Fruit fly (Drosophila melanogaster) whole organism, embryonic: ENCODE results near the gene CG10947.
A peak's percentile ranks its signal among the peaks of the same experiment; 100 is the strongest.

Source experiments
- ATbp ChIP-seq: fragments of 200-800 bp; sonication (Bioruptor generic); optimal IDR thresholded peaks from 2 replicates; lab custom pipeline; 2017; ENCODE audit warnings: missing biosample characterization, mild to moderate bottlenecking, missing genetic modification characterization, missing genetic modification reagents
- Adf1 ChIP-seq: fragments of 200-800 bp; sonication (Bioruptor generic); IDR thresholded peaks from 2 replicates; pipeline ENCODE4 v1.3.6; 2022; ENCODE audit warnings: missing biosample characterization, missing genetic modification characterization
- Blimp-1 ChIP-seq: fragments of 200-800 bp; sonication (Bioruptor generic); optimal IDR thresholded peaks from 3 replicates; lab custom pipeline; 2018; ENCODE audit warnings: missing biosample characterization, missing genetic modification characterization, mild to moderate bottlenecking, moderate library complexity, missing genetic modification reagents
- CG10565 ChIP-seq: fragments of 200-800 bp; sonication (Bioruptor generic); optimal IDR thresholded peaks from 3 replicates; lab custom pipeline; 2016; ENCODE audit warnings: missing biosample characterization, mild to moderate bottlenecking, missing genetic modification characterization
- CG11504 ChIP-seq: fragments of 200-800 bp; sonication (Bioruptor generic); optimal IDR thresholded peaks from 3 replicates; lab custom pipeline; 2019; ENCODE audit warnings: missing biosample characterization, mild to moderate bottlenecking, missing genetic modification characterization, moderate library complexity
- CG12219 ChIP-seq: fragments of 200-800 bp; sonication (Bioruptor generic); optimal IDR thresholded peaks from 3 replicates; lab custom pipeline; 2018; ENCODE audit warnings: missing biosample characterization, mild to moderate bottlenecking, missing genetic modification characterization
- CG14860 ChIP-seq: fragments of 200-800 bp; sonication (Bioruptor generic); IDR thresholded peaks from 3 replicates; pipeline ENCODE4 v1.3.6; 2022; ENCODE audit warnings: missing biosample characterization, missing genetic modification characterization; ENCODE audit not compliant: partially characterized antibody
- CG17612 ChIP-seq: fragments of 200-800 bp; sonication (Bioruptor generic); IDR thresholded peaks from 2 replicates; pipeline ENCODE4 v1.3.6; 2022; ENCODE audit warnings: missing biosample characterization, missing genetic modification characterization
- CG30431 ChIP-seq: fragments of 200-800 bp; sonication (Bioruptor generic); optimal IDR thresholded peaks from 2 replicates; lab custom pipeline; 2017; ENCODE audit warnings: missing biosample characterization, missing genetic modification characterization
- CG31388 ChIP-seq: fragments of 200-800 bp; sonication (Bioruptor generic); optimal IDR thresholded peaks from 2 replicates; lab custom pipeline; 2016; ENCODE audit warnings: missing biosample characterization, missing genetic modification characterization
- CG3726 ChIP-seq: fragments of 200-800 bp; sonication (Bioruptor generic); IDR thresholded peaks from 3 replicates; pipeline ENCODE4, ENCODE4 v1.3.6; 2022; ENCODE audit warnings: missing biosample characterization, missing genetic modification characterization
- CG43689 ChIP-seq: fragments of 200-800 bp; sonication (Bioruptor generic); IDR thresholded peaks from 2 replicates; pipeline ENCODE4 v1.3.6; 2022; ENCODE audit warnings: missing biosample characterization, missing genetic modification characterization
- CG5180 ChIP-seq: fragments of 200-800 bp; sonication (Bioruptor generic); optimal IDR thresholded peaks from 3 replicates; lab custom pipeline; 2017; ENCODE audit warnings: missing biosample characterization, missing genetic modification characterization, mild to moderate bottlenecking, moderate library complexity, missing genetic modification reagents
- CG8944 ChIP-seq: fragments of 200-800 bp; sonication (Bioruptor generic); optimal IDR thresholded peaks from 3 replicates; lab custom pipeline; 2016; ENCODE audit warnings: missing biosample characterization, missing genetic modification characterization
- D19B ChIP-seq: fragments of 200-800 bp; sonication (Bioruptor generic); optimal IDR thresholded peaks from 2 replicates; lab custom pipeline; 2017; ENCODE audit warnings: missing biosample characterization, mild to moderate bottlenecking, missing genetic modification characterization
- H15 ChIP-seq: fragments of 200-800 bp; sonication (Bioruptor generic); IDR thresholded peaks from 3 replicates; pipeline ENCODE4 v1.3.6; 2022; ENCODE audit warnings: missing biosample characterization, missing genetic modification characterization
- Hey ChIP-seq: fragments of 200-800 bp; sonication (Bioruptor generic); optimal IDR thresholded peaks from 3 replicates; lab custom pipeline; 2018; ENCODE audit warnings: missing biosample characterization, mild to moderate bottlenecking, missing genetic modification characterization
- Hsf ChIP-seq: fragments of 200-800 bp; sonication (Bioruptor generic); optimal IDR thresholded peaks from 3 replicates; lab custom pipeline; 2016; ENCODE audit warnings: missing biosample characterization, missing genetic modification characterization
- Lpt ChIP-seq: fragments of >200 bp; optimal IDR thresholded peaks from 2 replicates; lab custom pipeline; 2018; ENCODE audit warnings: missing biosample characterization, missing genetic modification characterization
- Mad ChIP-seq: fragments of 200-800 bp; sonication (Bioruptor generic); optimal IDR thresholded peaks from 2 replicates; lab custom pipeline; 2016; ENCODE audit warnings: missing biosample characterization, missing genetic modification characterization
- Max ChIP-seq: fragments of 200-800 bp; sonication (Bioruptor generic); optimal IDR thresholded peaks from 2 replicates; lab custom pipeline; 2016; ENCODE audit warnings: missing biosample characterization, mild to moderate bottlenecking, missing genetic modification characterization
- Med ChIP-seq: fragments of 200-800 bp; sonication (Bioruptor generic); peaks from one replicate; lab custom pipeline; 2016; ENCODE audit warnings: missing biosample characterization, missing genetic modification characterization, mild to moderate bottlenecking, inconsistent platforms, moderate library complexity
- Mrtf ChIP-seq: fragments of 200-800 bp; sonication (Bioruptor generic); IDR thresholded peaks from 3 replicates; pipeline ENCODE4 v1.3.6; 2022; ENCODE audit warnings: missing biosample characterization, missing genetic modification characterization
- Nf-YC ChIP-seq: fragments of 200-800 bp; optimal IDR thresholded peaks from 3 replicates; lab custom pipeline; 2019; ENCODE audit warnings: missing biosample characterization, mild to moderate bottlenecking, missing genetic modification characterization, moderate library complexity
- Oaz ChIP-seq: fragments of 200-800 bp; sonication (Bioruptor generic); IDR thresholded peaks from 2 replicates; pipeline ENCODE4 v1.3.6; 2022; ENCODE audit warnings: missing biosample characterization, missing genetic modification characterization
- Oli ChIP-seq: fragments of 200-800 bp; sonication (Bioruptor generic); optimal IDR thresholded peaks from 2 replicates; lab custom pipeline; 2018; ENCODE audit warnings: missing biosample characterization, mild to moderate bottlenecking, missing genetic modification characterization, moderate library complexity
- Sin3A ChIP-seq: fragments of >200 bp; optimal IDR thresholded peaks from 2 replicates; lab custom pipeline; 2018
- Taf1 ChIP-seq: fragments of 200-800 bp; sonication (Bioruptor generic); IDR thresholded peaks from 2 replicates; pipeline ENCODE4 v1.3.6; 2022; ENCODE audit warnings: missing biosample characterization, missing genetic modification characterization
- Trl ChIP-seq, 3 experiments: fragments of >200 bp in 2 of 3; fragments of 200-800 bp in 1 of 3; sonication (Bioruptor generic) in 1 of 3; optimal IDR thresholded peaks; 2 replicates in 1 of 3; 3 replicates in 2 of 3; lab custom pipeline; 2016 to 2017; ENCODE audit warnings: missing biosample characterization in 1 of 3, missing genetic modification characterization in 1 of 3
- amos ChIP-seq: fragments of 200-800 bp; sonication (Bioruptor generic); IDR thresholded peaks from 2 replicates; pipeline ENCODE4 v1.3.6; 2022; ENCODE audit warnings: missing biosample characterization, missing genetic modification characterization; ENCODE audit not compliant: partially characterized antibody
- ato ChIP-seq: fragments of 200-800 bp; sonication (Bioruptor generic); IDR thresholded peaks from 2 replicates; pipeline ENCODE4 v1.3.6; 2022; ENCODE audit warnings: missing biosample characterization, missing genetic modification characterization; ENCODE audit not compliant: partially characterized antibody
- bigmax ChIP-seq: fragments of 200-800 bp; sonication (Bioruptor generic); optimal IDR thresholded peaks from 2 replicates; lab custom pipeline; 2018; ENCODE audit warnings: missing biosample characterization, mild to moderate bottlenecking, missing genetic modification characterization
- br ChIP-seq: fragments of >200 bp; optimal IDR thresholded peaks from 2 replicates; lab custom pipeline; 2017
- cato ChIP-seq: fragments of 200-800 bp; sonication (Bioruptor generic); optimal IDR thresholded peaks from 2 replicates; lab custom pipeline; 2016; ENCODE audit warnings: missing biosample characterization, missing genetic modification characterization, borderline replicate concordance
- chn ChIP-seq: fragments of 200-800 bp; sonication (Bioruptor generic); optimal IDR thresholded peaks from 2 replicates; lab custom pipeline; 2016; ENCODE audit warnings: missing biosample characterization, missing genetic modification characterization
- croc ChIP-seq: fragments of 200-800 bp; sonication (Bioruptor generic); conservative IDR thresholded peaks from 3 replicates; pipeline ENCODE4 v1.3.6; 2022; ENCODE audit warnings: missing biosample characterization, missing genetic modification characterization
- fd96Cb ChIP-seq: fragments of 200-800 bp; sonication (Bioruptor generic); optimal IDR thresholded peaks from 2 replicates; lab custom pipeline; 2018; ENCODE audit warnings: missing biosample characterization, mild to moderate bottlenecking, missing genetic modification characterization, moderate library complexity
- grn ChIP-seq: fragments of 200-800 bp; sonication (Bioruptor generic); optimal IDR thresholded peaks from 3 replicates; lab custom pipeline; 2017; ENCODE audit warnings: missing biosample characterization, missing genetic modification characterization
- h ChIP-seq: fragments of >200 bp; optimal IDR thresholded peaks from 2 replicates; lab custom pipeline; 2017
- jumu ChIP-seq: fragments of 200-800 bp; sonication (Bioruptor generic); optimal IDR thresholded peaks from 3 replicates; lab custom pipeline; 2016; ENCODE audit warnings: missing biosample characterization, missing genetic modification characterization
- klu ChIP-seq: fragments of 200-800 bp; sonication (Bioruptor generic); IDR thresholded peaks from 2 replicates; pipeline ENCODE4 v1.3.6; 2022; ENCODE audit warnings: missing biosample characterization, missing genetic modification characterization
- knrl ChIP-seq: fragments of 200-800 bp; sonication (Bioruptor generic); IDR thresholded peaks from 3 replicates; pipeline ENCODE4 v1.3.6; 2022; ENCODE audit warnings: missing biosample characterization, missing genetic modification characterization; ENCODE audit not compliant: partially characterized antibody
- maf-S ChIP-seq: fragments of 200-800 bp; sonication (Bioruptor generic); optimal IDR thresholded peaks from 2 replicates; lab custom pipeline; 2016; ENCODE audit warnings: missing biosample characterization, missing genetic modification characterization
- mam ChIP-seq: fragments of 200-800 bp; sonication (Bioruptor generic); optimal IDR thresholded peaks from 3 replicates; lab custom pipeline; 2016; ENCODE audit warnings: missing biosample characterization, missing genetic modification characterization
- org-1 ChIP-seq: fragments of 200-800 bp; sonication (Bioruptor generic); optimal IDR thresholded peaks from 2 replicates; lab custom pipeline; 2017; ENCODE audit warnings: missing biosample characterization, missing genetic modification characterization
- peb ChIP-seq: fragments of 200-800 bp; sonication (Bioruptor generic); IDR thresholded peaks from 2 replicates; pipeline ENCODE4 v1.3.6; 2022; ENCODE audit warnings: missing biosample characterization, missing genetic modification characterization
- sr ChIP-seq: fragments of 200-800 bp; sonication (Bioruptor generic); IDR thresholded peaks from 3 replicates; pipeline ENCODE4 v1.3.6; 2022; ENCODE audit warnings: missing biosample characterization, missing genetic modification characterization
- sug ChIP-seq: fragments of 200-800 bp; optimal IDR thresholded peaks from 2 replicates; lab custom pipeline; 2019; ENCODE audit warnings: missing biosample characterization, mild to moderate bottlenecking, missing genetic modification characterization, moderate library complexity
- tio ChIP-seq: fragments of 200-800 bp; sonication (Bioruptor generic); optimal IDR thresholded peaks from 2 replicates; lab custom pipeline; 2017; ENCODE audit warnings: missing biosample characterization, missing genetic modification characterization, inconsistent platforms
- tup ChIP-seq: fragments of 200-800 bp; sonication (Bioruptor generic); optimal IDR thresholded peaks from 2 replicates; lab custom pipeline; 2016; ENCODE audit warnings: missing biosample characterization, mild to moderate bottlenecking, missing genetic modification characterization, moderate library complexity

The CG10947 gene

DNA sequence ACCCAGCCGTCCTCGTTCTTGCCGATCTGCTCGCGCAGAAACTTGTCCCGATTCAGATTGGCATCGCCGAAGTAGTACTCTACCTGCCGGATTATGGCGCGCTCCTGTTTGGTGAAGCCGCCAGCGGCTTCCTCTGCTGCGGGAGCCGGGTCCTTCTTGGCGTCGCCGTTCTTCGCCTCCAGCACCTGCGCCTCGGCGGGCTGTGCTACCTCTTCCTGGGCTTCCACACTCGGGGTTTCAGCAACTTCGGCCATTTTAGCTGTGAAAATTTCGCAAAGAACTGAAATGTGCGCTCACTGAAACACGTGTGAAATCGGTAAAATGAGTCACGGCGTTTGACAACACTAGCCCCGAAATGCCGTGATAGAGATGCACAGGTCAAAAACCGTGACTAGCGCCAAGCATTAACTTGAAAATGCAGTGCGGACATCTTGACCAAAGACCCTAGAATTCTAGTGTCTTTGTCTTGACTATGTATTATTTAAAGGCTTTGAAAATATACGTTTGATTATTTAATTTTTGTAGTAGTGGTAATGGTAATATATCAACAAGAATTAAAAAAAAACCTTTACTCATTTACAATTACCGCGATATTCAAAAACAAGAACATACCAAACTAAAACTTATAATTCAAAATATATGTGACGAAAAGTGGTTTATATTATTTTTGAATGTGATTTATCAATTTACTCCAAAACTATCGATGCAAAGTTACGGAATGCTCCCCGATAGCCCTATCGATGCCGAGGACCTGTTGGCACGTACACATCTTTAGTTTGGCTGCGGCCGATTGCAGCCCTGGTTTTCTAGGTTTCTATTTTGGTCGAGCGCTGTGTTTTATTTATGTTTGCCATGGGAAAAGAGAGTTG, 64.7 kb downstream of the CG10947 start, which contains the start of the genes La and RtGEF (continued):
- TF ChIP-seq sr (GFP tag; lab: Robert Waterston, UW) (no peak), CG12219 (GFP tag; lab: Kevin White, UChicago) (no peak), maf-S (peak; percentile 19), tup (GFP tag; lab: Kevin White, UChicago) (no peak), CG11504 (tag; lab: Kevin White, UChicago) (peak; percentile 55), ATbp (GFP tag; lab: Kevin White, UChicago) (no peak), amos (GFP tag; lab: Robert Waterston, UW) (peak; percentile 97), Max (peak; percentile 88), CG8944 (GFP tag; lab: Kevin White, UChicago) (peak; percentile 47), Hey (tag; lab: Kevin White, UChicago) (no peak), jumu (GFP tag; lab: Kevin White, UChicago) (peak; percentile 74), klu (no peak), bigmax (no peak), CG30431 (GFP tag; lab: Kevin White, UChicago) (peak; percentile 13), Hsf (GFP tag; lab: Kevin White, UChicago) (peak; percentile 68), CG31388 (peak; percentile 24), sug (peak; percentile 57), Adf1 (peak; percentile 18; the same call in 1 of the 2 replicates), chn (GFP tag; lab: Kevin White, UChicago) (peak; percentile 32), knrl (GFP tag; lab: Robert Waterston, UW) (peak; percentile 95), CG14860 (GFP tag; lab: Robert Waterston, UW) (peak; percentile 90), Lpt (GFP tag; lab: Kevin White, UChicago) (no peak), CG17612 (GFP tag; lab: Robert Waterston, UW) (no peak), croc (GFP tag; lab: Robert Waterston, UW) (no peak; the same call in 2 of the 3 replicates), grn (no peak), fd96Cb (peak; percentile 4), D19B (GFP tag; lab: Kevin White, UChicago) (peak; percentile 18), cato (GFP tag; lab: Kevin White, UChicago) (no peak), tio (GFP tag; lab: Kevin White, UChicago) (peak; percentile 48), org-1 (GFP tag; lab: Kevin White, UChicago) (no peak), Oaz (GFP tag; lab: Robert Waterston, UW) (no peak), Nf-YC (peak; percentile 47), H15 (GFP tag; lab: Robert Waterston, UW) (0 out of 3 replicates have a peak, but pooled peaks have one; percentile 19), ato (peak; percentile 82), Mad (GFP tag; lab: Kevin White, UChicago) (peak; percentile 31), CG5180 (no peak), h (no peak), Mrtf (no peak), mam (peak; percentile 72), Blimp-1 (GFP tag; lab: Kevin White, UChicago) (peak; percentile 8), CG43689 (GFP tag; lab: Robert Waterston, UW) (no peak), Taf1 (GFP tag; lab: Robert Waterston, UW) (no peak), CG3726 (no peak), Oli (no peak), br (no peak), CG10565 (GFP tag; lab: Kevin White, UChicago) (no peak), peb (GFP tag; lab: Robert Waterston, UW) (0 out of 2 replicates have a peak, but pooled peaks have one; percentile 14), Sin3A (lab: Kevin White, UChicago) (peak; percentile 95), Trl (optimal IDR thresholded peaks at IDR 0.05; lab: Kevin White, UChicago) (no peak), Trl (GFP tag; optimal IDR thresholded peaks at IDR 0.05; lab: Kevin White, UChicago) (peak; percentile 35), Med (GFP tag; lab: Kevin White, UChicago) (peak; percentile 90)
